Worm (Caenorhabditis elegans) whole organism, mixed stage, embryonic: ENCODE measurements around the gene F28C6.5.

ENCODE experiments used
- M03D4.4 ChIP-seq: sonication (generic microtip); optimal IDR thresholded peaks from 2 replicates; lab custom pipeline; 2017; ENCODE audit warnings: mild to moderate bottlenecking, missing genetic modification characterization, missing compliant biosample characterization
- bed-3 ChIP-seq: fragments of 200-800 bp; sonication (Bioruptor generic); optimal IDR thresholded peaks from 3 replicates; lab custom pipeline; 2018; ENCODE audit warnings: mild to moderate bottlenecking, missing genetic modification characterization, moderate library complexity, missing compliant biosample characterization
- blmp-1 ChIP-seq: fragments of 150-350 bp; optimal IDR thresholded peaks from 2 replicates; lab custom pipeline; 2014; ENCODE audit warnings: missing biosample characterization, missing genetic modification characterization
- ceh-39 ChIP-seq: fragments of 150-350 bp; optimal IDR thresholded peaks from 2 replicates; lab custom pipeline; 2014; ENCODE audit warnings: missing biosample characterization, missing genetic modification characterization
- ceh-43 ChIP-seq: fragments of 200-800 bp; sonication (Bioruptor generic); optimal IDR thresholded peaks from 2 replicates; lab custom pipeline; 2018; ENCODE audit warnings: mild to moderate bottlenecking, missing genetic modification characterization, moderate library complexity, missing compliant biosample characterization
- ceh-83 ChIP-seq: fragments of 200-800 bp; sonication (Bioruptor generic); optimal IDR thresholded peaks from 2 replicates; lab custom pipeline; 2018; ENCODE audit warnings: mild to moderate bottlenecking, missing genetic modification characterization, missing compliant biosample characterization
- ces-1 ChIP-seq: fragments of 150-350 bp; optimal IDR thresholded peaks from 2 replicates; lab custom pipeline; 2014; ENCODE audit warnings: missing biosample characterization, missing genetic modification reagents, missing genetic modification characterization
- cnd-1 ChIP-seq: fragments of 200-800 bp; sonication (Bioruptor generic); optimal IDR thresholded peaks from 2 replicates; lab custom pipeline; 2018; ENCODE audit warnings: mild to moderate bottlenecking, missing genetic modification characterization, missing compliant biosample characterization
- elt-1 ChIP-seq: sonication (generic microtip); optimal IDR thresholded peaks from 2 replicates; lab custom pipeline; 2017; ENCODE audit warnings: missing genetic modification characterization, mild to moderate bottlenecking, missing compliant biosample characterization, antibody characterized with exemption, moderate library complexity, borderline replicate concordance; ENCODE audit not compliant: insufficient read depth
- elt-3 ChIP-seq: fragments of 150-350 bp; optimal IDR thresholded peaks from 2 replicates; lab custom pipeline; 2014; ENCODE audit warnings: missing biosample characterization, missing genetic modification characterization
- flh-1 ChIP-seq: fragments of 200-800 bp; sonication (Bioruptor generic); optimal IDR thresholded peaks from 2 replicates; lab custom pipeline; 2018; ENCODE audit warnings: mild to moderate bottlenecking, missing genetic modification characterization, moderate library complexity, missing compliant biosample characterization
- ham-2 ChIP-seq: fragments of 200-800 bp; sonication (Bioruptor generic); optimal IDR thresholded peaks from 2 replicates; lab custom pipeline; 2018; ENCODE audit warnings: mild to moderate bottlenecking, missing genetic modification characterization, missing compliant biosample characterization
- hlh-1 ChIP-seq: fragments of 150-350 bp; optimal IDR thresholded peaks from 2 replicates; lab custom pipeline; 2014; ENCODE audit warnings: missing biosample characterization, missing genetic modification reagents, missing genetic modification characterization
- lin-13 ChIP-seq: fragments of 150-350 bp; optimal IDR thresholded peaks from 2 replicates; lab custom pipeline; 2014; ENCODE audit warnings: missing biosample characterization, missing genetic modification characterization
- lin-32 ChIP-seq: fragments of 200-800 bp; sonication (Bioruptor generic); optimal IDR thresholded peaks from 2 replicates; lab custom pipeline; 2018; ENCODE audit warnings: mild to moderate bottlenecking, missing genetic modification characterization, missing compliant biosample characterization
- mab-5 ChIP-seq: fragments of 150-350 bp; optimal IDR thresholded peaks from 2 replicates; lab custom pipeline; 2014; ENCODE audit warnings: missing biosample characterization, missing genetic modification characterization
- mep-1 ChIP-seq: fragments of 150-350 bp; optimal IDR thresholded peaks from 2 replicates; lab custom pipeline; 2017; ENCODE audit warnings: missing biosample characterization, missing genetic modification reagents, missing genetic modification characterization, inconsistent platforms
- mls-2 ChIP-seq: sonication (generic microtip); optimal IDR thresholded peaks from 2 replicates; lab custom pipeline; 2016; ENCODE audit warnings: mild to moderate bottlenecking, missing genetic modification characterization, moderate library complexity, missing compliant biosample characterization
- nhr-12 ChIP-seq: fragments of 150-350 bp; optimal IDR thresholded peaks from 2 replicates; lab custom pipeline; 2014; ENCODE audit warnings: missing biosample characterization, missing genetic modification characterization
- nhr-2 ChIP-seq: fragments of 150-350 bp; optimal IDR thresholded peaks from 2 replicates; lab custom pipeline; 2014; ENCODE audit warnings: missing biosample characterization, missing genetic modification characterization
- nhr-237 ChIP-seq: fragments of 150-350 bp; optimal IDR thresholded peaks from 2 replicates; lab custom pipeline; 2014; ENCODE audit warnings: missing biosample characterization, missing genetic modification characterization
- nhr-28 ChIP-seq: fragments of 150-350 bp; optimal IDR thresholded peaks from 2 replicates; lab custom pipeline; 2014; ENCODE audit warnings: missing biosample characterization, missing genetic modification characterization
- nhr-76 ChIP-seq: sonication (generic microtip); optimal IDR thresholded peaks from 2 replicates; lab custom pipeline; 2017; ENCODE audit warnings: missing biosample characterization, missing genetic modification characterization
- pha-4 ChIP-seq: fragments of 150-350 bp; optimal IDR thresholded peaks from 2 replicates; lab custom pipeline; 2018; ENCODE audit warnings: missing biosample characterization, missing genetic modification reagents, missing genetic modification characterization
- sem-2 ChIP-seq: fragments of 200-800 bp; sonication (Bioruptor generic); optimal IDR thresholded peaks from 2 replicates; lab custom pipeline; 2018; ENCODE audit warnings: mild to moderate bottlenecking, missing genetic modification characterization, missing compliant biosample characterization
- snpc-4 ChIP-seq: fragments of 150-350 bp; optimal IDR thresholded peaks from 2 replicates; lab custom pipeline; 2014; ENCODE audit warnings: missing biosample characterization, missing genetic modification characterization
- sptf-1 ChIP-seq: sonication (generic microtip); optimal IDR thresholded peaks from 2 replicates; lab custom pipeline; 2017; ENCODE audit warnings: mild to moderate bottlenecking, missing genetic modification characterization, moderate library complexity, missing compliant biosample characterization
- unc-120 ChIP-seq: sonication (generic microtip); optimal IDR thresholded peaks from 2 replicates; lab custom pipeline; 2017; ENCODE audit warnings: missing genetic modification characterization, missing compliant biosample characterization; ENCODE audit not compliant: poor library complexity, severe bottlenecking
- unc-39 ChIP-seq: fragments of 150-350 bp; optimal IDR thresholded peaks from 2 replicates; lab custom pipeline; 2014; ENCODE audit warnings: missing biosample characterization, missing genetic modification characterization
- unc-62 ChIP-seq: fragments of 150-350 bp; optimal IDR thresholded peaks from 2 replicates; lab custom pipeline; 2014; ENCODE audit warnings: missing biosample characterization, missing genetic modification reagents, missing genetic modification characterization
- zip-8 ChIP-seq: fragments of 150-350 bp; optimal IDR thresholded peaks from 2 replicates; lab custom pipeline; 2014; ENCODE audit warnings: missing biosample characterization, missing genetic modification characterization
- ztf-11 ChIP-seq: fragments of 150-350 bp; optimal IDR thresholded peaks from 2 replicates; lab custom pipeline; 2014; ENCODE audit warnings: missing biosample characterization, missing genetic modification characterization

The F28C6.5 gene

ce11 chrII:8640503-8640902, 41.2 kb downstream of the F28C6.5 start:
- no peak for TF ChIP-seq nhr-76 (tag; lab: Kevin White, UChicago)
- no peak for TF ChIP-seq sptf-1 (tag; lab: Kevin White, UChicago)
- no peak for TF ChIP-seq hlh-1 (tag; lab: Kevin White, UChicago)
- no peak for TF ChIP-seq ces-1 (GFP tag; lab: Kevin White, UChicago)
- no peak for TF ChIP-seq ceh-83 (GFP tag; lab: Kevin White, UChicago)
- TF ChIP-seq flh-1 (GFP tag; lab: Kevin White, UChicago), result no peak
- no peak for TF ChIP-seq snpc-4 (tag; lab: Kevin White, UChicago)
- no peak for TF ChIP-seq mls-2
- no peak for TF ChIP-seq elt-3 (tag; lab: Kevin White, UChicago)
- TF ChIP-seq ceh-39 (tag; lab: Kevin White, UChicago), result no peak
- TF ChIP-seq bed-3 (GFP tag; lab: Kevin White, UChicago), result no peak
- no peak for TF ChIP-seq nhr-237 (tag; lab: Kevin White, UChicago)
- no peak for TF ChIP-seq pha-4 (tag; lab: Kevin White, UChicago)
- TF ChIP-seq ham-2 (GFP tag; lab: Kevin White, UChicago), result no peak
- no peak for TF ChIP-seq nhr-28 (tag; lab: Kevin White, UChicago)
- TF ChIP-seq ztf-11, result no peak

- TF ChIP-seq mab-5 (tag; lab: Kevin White, UChicago) (no peak), ham-2 (GFP tag; lab: Kevin White, UChicago) (peak; percentile 56), cnd-1 (no peak), ceh-83 (GFP tag; lab: Kevin White, UChicago) (no peak), ceh-43 (GFP tag; lab: Kevin White, UChicago) (no peak), hlh-1 (tag; lab: Kevin White, UChicago) (no peak), M03D4.4 (tag; lab: Kevin White, UChicago) (no peak)
- TF ChIP-seq, all 35 proteins: peak for 1
Measured at ce11 chrII:8641131-8641530, 41.8 kb downstream of the F28C6.5 start, which contains the start of gene D2085.7. Gene D2085.7 (plus strand): TSS chrII:8641381.

DNA sequence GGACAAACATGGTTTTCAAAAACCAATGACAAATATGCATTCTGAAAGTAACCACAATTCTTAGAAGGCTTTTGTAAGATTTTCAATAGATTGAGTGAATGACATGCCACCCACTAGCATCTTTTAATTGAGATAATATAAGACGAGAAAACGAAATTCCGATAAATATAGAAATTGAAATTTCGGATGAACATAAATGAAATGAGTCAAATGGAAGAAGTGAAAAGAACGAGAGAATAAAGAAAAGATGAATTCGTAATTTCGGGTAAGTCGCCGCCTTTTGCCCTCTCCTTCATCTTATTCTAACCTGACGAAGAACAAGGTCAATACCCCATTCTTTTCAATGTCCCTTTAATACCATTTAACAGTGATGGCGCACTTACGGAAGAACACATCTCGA, 43.1 kb downstream of the F28C6.5 start:
- TF ChIP-seq mep-1 (no peak), lin-32 (GFP tag; lab: Kevin White, UChicago) (no peak), blmp-1 (peak; percentile 86)

DNA sequence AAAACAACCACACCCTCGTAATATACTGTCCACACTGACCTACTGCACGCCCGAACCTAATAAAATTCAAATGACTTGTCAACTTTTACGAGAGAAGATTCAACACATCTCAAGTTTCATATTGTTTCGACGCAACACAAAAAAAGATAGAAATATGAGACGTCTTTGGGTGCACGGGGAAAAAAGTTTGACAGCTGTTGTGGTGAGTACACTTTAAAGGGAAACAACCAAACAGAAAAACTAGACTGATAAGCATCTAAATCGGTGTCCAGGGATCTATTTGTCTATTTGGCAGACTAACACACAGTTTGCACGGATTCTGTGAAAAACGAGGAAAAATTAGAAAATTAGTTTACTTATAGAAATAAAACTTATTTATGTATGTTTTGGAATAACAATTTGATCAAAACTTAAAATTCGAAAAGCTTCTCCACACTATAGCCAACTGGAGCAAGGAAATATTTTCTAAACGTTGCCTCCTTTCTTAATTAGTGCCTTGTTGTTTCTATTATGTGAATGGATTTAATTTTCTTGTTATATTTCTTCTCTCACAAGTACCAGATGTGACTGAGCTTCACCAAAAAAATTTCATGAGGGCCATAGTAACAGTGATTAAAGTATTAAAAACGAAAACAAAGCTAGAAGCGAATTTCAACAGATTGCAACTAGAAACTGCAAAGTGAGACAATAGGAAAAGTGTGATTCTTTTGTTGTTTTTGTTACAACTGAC, 44.5 kb downstream of the F28C6.5 start:
- TF ChIP-seq ces-1 (GFP tag; lab: Kevin White, UChicago) (peak; percentile 60), unc-62 (GFP tag; lab: Kevin White, UChicago) (peak; percentile 2), lin-13 (tag; lab: Kevin White, UChicago) (no peak), cnd-1 (no peak), nhr-76 (tag; lab: Kevin White, UChicago) (no peak)
- TF ChIP-seq, all 35 proteins: peak for 2

- TF ChIP-seq elt-1 (tag; lab: Kevin White, UChicago) (no peak), nhr-2 (tag; lab: Kevin White, UChicago) (no peak), cnd-1 (no peak), nhr-12 (tag; lab: Kevin White, UChicago) (no peak), blmp-1 (no peak), mep-1 (no peak), unc-120 (tag; lab: Kevin White, UChicago) (no peak), M03D4.4 (tag; lab: Kevin White, UChicago) (no peak), nhr-237 (tag; lab: Kevin White, UChicago) (no peak), lin-32 (GFP tag; lab: Kevin White, UChicago) (no peak), sem-2 (GFP tag; lab: Kevin White, UChicago) (no peak), ceh-39 (tag; lab: Kevin White, UChicago) (no peak), ceh-83 (GFP tag; lab: Kevin White, UChicago) (no peak), nhr-76 (tag; lab: Kevin White, UChicago) (no peak), unc-39 (tag; lab: Kevin White, UChicago) (no peak), lin-13 (tag; lab: Kevin White, UChicago) (no peak), sptf-1 (tag; lab: Kevin White, UChicago) (no peak), zip-8 (tag; lab: Kevin White, UChicago) (no peak), ceh-43 (GFP tag; lab: Kevin White, UChicago) (no peak)
Measured at ce11 chrII:8646437-8646836, 47.1 kb downstream of the F28C6.5 start.
